Fruit fly (Drosophila melanogaster): ENCODE measurements around the gene CG6621.

The CG6621 gene

dm6 chr3R:10875515-10876434 lies 17.6 kb downstream of the CG6621 start, which contains the start of gene Sodh2 (continued):
- TF ChIP-seq CG17802 (tag; optimal IDR thresholded peaks at IDR 0.05) (peak; percentile 33), CG1602 (GFP tag; optimal IDR thresholded peaks at IDR 0.05) (peak; percentile 14), fu2 (GFP tag; optimal IDR thresholded peaks at IDR 0.05) (peak; percentile 45), D (optimal IDR thresholded peaks at IDR 0.05) (no peak), D (GFP tag; optimal IDR thresholded peaks at IDR 0.05) (peak; percentile 69), luna (GFP tag; optimal IDR thresholded peaks at IDR 0.05) (peak; percentile 39), dmrt11E (tag; optimal IDR thresholded peaks at IDR 0.05) (peak; percentile 25), CG10274 (GFP tag; optimal IDR thresholded peaks at IDR 0.05) (peak; percentile 52), CoRest (tag; optimal IDR thresholded peaks at IDR 0.05) (peak; percentile 70), CG32767 (GFP tag; IDR thresholded peaks at IDR 0.05) (0 out of 2 replicates have a peak, but pooled peaks have one; percentile 36), CrebB (tag; optimal IDR thresholded peaks at IDR 0.05) (peak; percentile 78), Optix (GFP tag; IDR thresholded peaks at IDR 0.05) (peak; percentile 47; the same call in 1 of the 3 replicates), CG16863 (GFP tag; optimal IDR thresholded peaks at IDR 0.05) (peak; percentile 30), D19B (GFP tag; optimal IDR thresholded peaks at IDR 0.05) (peak; percentile 59), CG9727 (GFP tag; optimal IDR thresholded peaks at IDR 0.05) (peak; percentile 77), fru (optimal IDR thresholded peaks at IDR 0.05) (no peak), cas (GFP tag; IDR thresholded peaks at IDR 0.05) (0 out of 2 replicates have a peak, but pooled peaks have one; percentile 9), seq (GFP tag; IDR thresholded peaks at IDR 0.05) (peak; percentile 74), CG4730 (GFP tag; IDR thresholded peaks at IDR 0.05) (no peak), CG3995 (GFP tag; optimal IDR thresholded peaks at IDR 0.05) (peak; percentile 6), Mad (GFP tag; optimal IDR thresholded peaks at IDR 0.05) (peak; percentile 49), Dek (tag; optimal IDR thresholded peaks at IDR 0.05) (peak; percentile 79), B-H1 (GFP tag; IDR thresholded peaks at IDR 0.05) (no peak; the same call in 2 of the 3 replicates), zfh1 (GFP tag; IDR thresholded peaks at IDR 0.05) (peak; percentile 81), HmgZ (tag; optimal IDR thresholded peaks at IDR 0.05) (peak; percentile 69), rib (GFP tag; IDR thresholded peaks at IDR 0.05) (peak; percentile 85), Ravus (GFP tag; IDR thresholded peaks at IDR 0.05) (no peak), org-1 (GFP tag; optimal IDR thresholded peaks at IDR 0.05) (peak; percentile 75), Fer3 (tag; optimal IDR thresholded peaks at IDR 0.05) (peak; percentile 81), Hr3 (GFP tag; optimal IDR thresholded peaks at IDR 0.05) (peak; percentile 41), E2f1 (GFP tag; IDR thresholded peaks at IDR 0.05) (0 out of 2 replicates have a peak, but pooled peaks have one; percentile 47), CG8281 (tag; optimal IDR thresholded peaks at IDR 0.05) (peak; percentile 27), Nf-YA (GFP tag; IDR thresholded peaks at IDR 0.05) (0 out of 2 replicates have a peak, but pooled peaks have one; percentile 40), gfzf (GFP tag; optimal IDR thresholded peaks at IDR 0.05) (no peak), CG10209 (GFP tag; optimal IDR thresholded peaks at IDR 0.05) (peak; percentile 73), CG6654 (GFP tag; optimal IDR thresholded peaks at IDR 0.05) (peak; percentile 10), tll (GFP tag; optimal IDR thresholded peaks at IDR 0.05) (no peak), fd3F (GFP tag; optimal IDR thresholded peaks at IDR 0.05) (peak; percentile 48), ara (GFP tag; IDR thresholded peaks at IDR 0.05) (peak; percentile 66), cato (GFP tag; optimal IDR thresholded peaks at IDR 0.05; ENCODE audit: borderline replicate concordance) (no peak), Bteb2 (GFP tag; optimal IDR thresholded peaks at IDR 0.05) (peak; percentile 64), CG3726 (GFP tag; IDR thresholded peaks at IDR 0.05) (peak; percentile 66; the same call in 1 of the 3 replicates), jing (GFP tag; optimal IDR thresholded peaks at IDR 0.05) (no peak), CG9817 (tag; optimal IDR thresholded peaks at IDR 0.05) (peak; percentile 79), BEAF-32 (GFP tag; optimal IDR thresholded peaks at IDR 0.05) (no peak), CG6254 (GFP tag; optimal IDR thresholded peaks at IDR 0.05) (peak; percentile 56), CG13424 (tag; optimal IDR thresholded peaks at IDR 0.05) (peak; percentile 76), Sry-δ (GFP tag; optimal IDR thresholded peaks at IDR 0.05) (no peak), CG31441 (GFP tag; IDR thresholded peaks at IDR 0.05) (peak; percentile 87)
